Worm (Caenorhabditis elegans): ENCODE results near the gene ZC443.2.

DNA sequence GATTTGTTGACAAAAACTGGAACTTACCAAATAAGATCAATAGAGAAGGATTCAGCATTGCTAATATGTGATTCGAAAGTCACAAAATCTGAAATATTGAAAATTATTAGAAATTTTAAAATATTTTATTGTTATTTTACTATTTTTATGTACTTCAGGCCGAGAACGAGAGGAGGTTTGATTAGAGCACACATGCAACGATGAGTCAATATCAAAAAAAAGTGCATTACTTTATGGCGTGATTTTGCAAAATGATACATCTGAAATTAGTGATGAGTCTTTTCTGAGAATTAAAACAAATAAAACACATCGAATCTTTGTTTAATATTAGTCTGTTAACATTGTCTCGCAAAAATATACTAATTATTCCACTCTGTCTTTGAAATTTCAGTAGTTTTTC, 33.8 kb upstream of the ZC443.2 start:
- TF ChIP-seq tab-1 (GFP tag; IDR thresholded peaks at IDR 0.05) (no peak), ref-1 (GFP tag; conservative IDR thresholded peaks at IDR 0.05) (no peak), med-1 (GFP tag; optimal IDR thresholded peaks at IDR 0.05; ENCODE audit: insufficient read depth) (no peak), ztf-23 (GFP tag; IDR thresholded peaks at IDR 0.05) (no peak)

Data from whole organism, midembryonic.